Worm (Caenorhabditis elegans) whole organism, L4/young adult: ENCODE results near the gene srw-99.

Experiments used
- W03F9.2 ChIP-seq: fragments of 150-350 bp; optimal IDR thresholded peaks from 2 replicates; lab custom pipeline; 2014; ENCODE audit warnings: missing biosample characterization, missing genetic modification characterization
- dao-5 ChIP-seq: sonication (generic microtip); optimal IDR thresholded peaks from 2 replicates; lab custom pipeline; 2016; ENCODE audit warnings: missing genotype, missing genetic modification characterization, moderate library complexity, missing compliant biosample characterization
- him-1 ChIP-seq: sonication (generic microtip); optimal IDR thresholded peaks from 2 replicates; lab custom pipeline; 2016; ENCODE audit warnings: missing genotype, missing genetic modification reagents, missing genetic modification characterization, missing compliant biosample characterization

DNA sequence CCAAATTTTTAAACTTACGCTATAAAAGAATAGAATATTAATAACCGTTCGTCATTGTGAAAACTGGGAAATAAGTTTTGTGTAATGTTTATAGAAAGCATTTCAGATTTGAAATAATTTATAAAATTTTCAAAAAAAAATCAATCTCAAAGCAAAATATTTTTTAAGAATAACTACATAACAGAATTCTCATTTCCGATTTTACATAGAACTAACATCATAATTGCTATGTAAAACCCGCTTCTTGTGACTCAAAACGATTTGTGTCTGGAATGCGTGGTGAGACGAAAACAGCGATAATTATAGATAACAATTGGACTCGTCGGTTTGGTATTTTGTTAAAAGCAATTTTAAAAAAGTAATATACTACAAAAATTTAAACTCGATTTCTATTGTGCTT is 27.8 kb upstream of the srw-99 start, which contains the start of gene srw-91:
- TF ChIP-seq him-1 (tag; lab: Kevin White, UChicago) (no peak), W03F9.2 (tag; lab: Kevin White, UChicago) (no peak), dao-5 (tag; lab: Kevin White, UChicago) (no peak)
